Worm (Caenorhabditis elegans) whole organism, mixed stage, embryonic: Measurements from ENCODE around the gene str-190.

Experiments
- blmp-1 ChIP-seq: fragments of 150-350 bp; optimal IDR thresholded peaks from 2 replicates; lab custom pipeline; 2014; ENCODE audit warnings: missing biosample characterization, missing genetic modification characterization
- ceh-83 ChIP-seq: fragments of 200-800 bp; sonication (Bioruptor generic); optimal IDR thresholded peaks from 2 replicates; lab custom pipeline; 2018; ENCODE audit warnings: mild to moderate bottlenecking, missing genetic modification characterization, missing compliant biosample characterization
- ces-1 ChIP-seq: fragments of 150-350 bp; optimal IDR thresholded peaks from 2 replicates; lab custom pipeline; 2014; ENCODE audit warnings: missing biosample characterization, missing genetic modification reagents, missing genetic modification characterization
- ham-2 ChIP-seq: fragments of 200-800 bp; sonication (Bioruptor generic); optimal IDR thresholded peaks from 2 replicates; lab custom pipeline; 2018; ENCODE audit warnings: mild to moderate bottlenecking, missing genetic modification characterization, missing compliant biosample characterization
- lin-13 ChIP-seq: fragments of 150-350 bp; optimal IDR thresholded peaks from 2 replicates; lab custom pipeline; 2014; ENCODE audit warnings: missing biosample characterization, missing genetic modification characterization
- lsy-2 ChIP-seq: fragments of 150-350 bp; optimal IDR thresholded peaks from 2 replicates; lab custom pipeline; 2014; ENCODE audit warnings: missing biosample characterization, missing genetic modification characterization
- mep-1 ChIP-seq: fragments of 150-350 bp; optimal IDR thresholded peaks from 2 replicates; lab custom pipeline; 2017; ENCODE audit warnings: missing biosample characterization, missing genetic modification reagents, missing genetic modification characterization, inconsistent platforms
- nhr-2 ChIP-seq: fragments of 150-350 bp; optimal IDR thresholded peaks from 2 replicates; lab custom pipeline; 2014; ENCODE audit warnings: missing biosample characterization, missing genetic modification characterization
- nhr-237 ChIP-seq: fragments of 150-350 bp; optimal IDR thresholded peaks from 2 replicates; lab custom pipeline; 2014; ENCODE audit warnings: missing biosample characterization, missing genetic modification characterization
- nhr-28 ChIP-seq: fragments of 150-350 bp; optimal IDR thresholded peaks from 2 replicates; lab custom pipeline; 2014; ENCODE audit warnings: missing biosample characterization, missing genetic modification characterization
- pha-4 ChIP-seq: fragments of 150-350 bp; optimal IDR thresholded peaks from 2 replicates; lab custom pipeline; 2018; ENCODE audit warnings: missing biosample characterization, missing genetic modification reagents, missing genetic modification characterization
- snpc-4 ChIP-seq: fragments of 150-350 bp; optimal IDR thresholded peaks from 2 replicates; lab custom pipeline; 2014; ENCODE audit warnings: missing biosample characterization, missing genetic modification characterization
- sptf-1 ChIP-seq: sonication (generic microtip); optimal IDR thresholded peaks from 2 replicates; lab custom pipeline; 2017; ENCODE audit warnings: mild to moderate bottlenecking, missing genetic modification characterization, moderate library complexity, missing compliant biosample characterization
- unc-39 ChIP-seq: fragments of 150-350 bp; optimal IDR thresholded peaks from 2 replicates; lab custom pipeline; 2014; ENCODE audit warnings: missing biosample characterization, missing genetic modification characterization

- TF ChIP-seq lin-13 (tag; lab: Kevin White, UChicago) (no peak), nhr-28 (tag; lab: Kevin White, UChicago) (no peak), snpc-4 (no peak), ces-1 (GFP tag; lab: Kevin White, UChicago) (no peak), unc-39 (tag; lab: Kevin White, UChicago) (no peak), nhr-2 (tag; lab: Kevin White, UChicago) (no peak), ham-2 (GFP tag; lab: Kevin White, UChicago) (no peak), ceh-83 (GFP tag; lab: Kevin White, UChicago) (no peak), pha-4 (tag; lab: Kevin White, UChicago) (no peak), sptf-1 (tag; lab: Kevin White, UChicago) (no peak), lsy-2 (tag; lab: Kevin White, UChicago) (no peak), blmp-1 (no peak), mep-1 (no peak), nhr-237 (tag; lab: Kevin White, UChicago) (no peak)
Measured at ce11 chrV:7436911-7437310, 41.4 kb downstream of the str-190 start.
